Worm (Caenorhabditis elegans) whole organism, L4 larva: ENCODE data around the gene lpr-7.
A peak's percentile ranks its signal among the peaks of the same experiment; 100 is the strongest.

Experiments
- F49E8.2 ChIP-seq: sonication (generic microtip); optimal IDR thresholded peaks from 2 replicates; lab custom pipeline; 2016; ENCODE audit warnings: missing compliant biosample characterization, mild to moderate bottlenecking, missing genetic modification characterization, borderline replicate concordance
- dmd-6 ChIP-seq: fragments of 200-800 bp; sonication (Bioruptor generic); IDR thresholded peaks from 2 replicates; pipeline ENCODE4 v1.3.6; 2022; ENCODE audit warnings: missing genetic modification reagents, missing genetic modification characterization, missing compliant biosample characterization
- fos-1 ChIP-seq: fragments of 150-350 bp; optimal IDR thresholded peaks from 2 replicates; lab custom pipeline; 2014; ENCODE audit warnings: missing biosample characterization, missing genetic modification characterization
- hlh-11 ChIP-seq: fragments of 200-800 bp; sonication (Bioruptor generic); optimal IDR thresholded peaks from 2 replicates; lab custom pipeline; 2018; ENCODE audit warnings: mild to moderate bottlenecking, missing genetic modification characterization, missing compliant biosample characterization
- lin-1 ChIP-seq: fragments of 200-800 bp; sonication (Bioruptor generic); IDR thresholded peaks from 2 replicates; pipeline ENCODE4 v1.3.6; 2022; ENCODE audit warnings: missing genetic modification reagents, missing genetic modification characterization, missing compliant biosample characterization
- mep-1 ChIP-seq: fragments of 150-350 bp; sonication (generic microtip); optimal IDR thresholded peaks from 3 replicates; lab custom pipeline; 2014; ENCODE audit warnings: missing biosample characterization, missing genetic modification characterization
- mxl-2 ChIP-seq: fragments of 200-800 bp; sonication (Bioruptor generic); conservative IDR thresholded peaks from 2 replicates; pipeline ENCODE4 v1.3.6; 2022; ENCODE audit warnings: missing genetic modification reagents, missing genetic modification characterization, missing compliant biosample characterization
- nhr-6 ChIP-seq: fragments of 150-350 bp; optimal IDR thresholded peaks from 2 replicates; lab custom pipeline; 2014; ENCODE audit warnings: missing biosample characterization, missing genetic modification characterization
- nhr-77 ChIP-seq: fragments of 150-350 bp; optimal IDR thresholded peaks from 2 replicates; lab custom pipeline; 2014; ENCODE audit warnings: missing biosample characterization, missing genetic modification characterization
- pha-4 ChIP-seq, 2 experiments: fragments of 150-350 bp in 1 of 2; fragments of 200-800 bp in 1 of 2; sonication (Bioruptor generic) in 1 of 2; IDR thresholded peaks in 1 of 2; optimal IDR thresholded peaks in 1 of 2; 2 replicates each; pipeline versions ENCODE4 v1.3.6 to Lab custom; 2014 to 2022; ENCODE audit warnings: missing genetic modification characterization in 2 of 2, missing genetic modification reagents in 2 of 2, missing biosample characterization in 1 of 2, missing compliant biosample characterization in 1 of 2
- snpc-4 ChIP-seq: fragments of 150-350 bp; optimal IDR thresholded peaks from 2 replicates; lab custom pipeline; 2014; ENCODE audit warnings: missing biosample characterization, missing genetic modification characterization
- unc-62 ChIP-seq, 3 experiments: fragments of 150-350 bp in 1 of 3; sonication (generic microtip); optimal IDR thresholded peaks in 2 of 3; peaks in 1 of 3; 1 replicate in 1 of 3; 2 replicates in 2 of 3; lab custom pipeline; 2014 to 2017; ENCODE audit warnings: missing biosample characterization in 3 of 3, missing genetic modification characterization in 3 of 3, missing genetic modification reagents in 3 of 3, missing genotype in 1 of 3

DNA sequence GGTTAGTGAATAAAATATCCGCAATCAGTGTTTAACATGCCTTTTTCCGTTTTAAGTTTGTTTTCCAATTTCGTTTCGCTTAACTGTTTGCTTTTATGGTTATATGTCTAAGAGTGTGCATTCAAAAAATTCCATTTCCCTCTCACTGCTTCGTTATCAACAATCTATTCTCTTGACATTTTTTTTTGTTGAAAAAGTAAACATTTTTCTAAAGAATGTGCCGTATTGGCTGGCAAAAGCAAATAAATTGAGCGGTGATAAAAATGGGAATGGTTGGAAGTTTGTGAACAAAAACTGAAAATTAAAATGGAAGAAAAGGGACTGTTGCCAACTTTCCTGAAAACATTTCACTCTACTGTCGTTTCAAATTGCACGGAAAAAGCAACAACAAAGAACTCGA lies 4.4 kb upstream of the lpr-7 start:
- no peak for TF ChIP-seq snpc-4 (tag; lab: Kevin White, UChicago)
- no peak for TF ChIP-seq mxl-2 (GFP tag; lab: Robert Waterston, UW)
- no peak for TF ChIP-seq lin-1 (GFP tag; lab: Robert Waterston, UW)
- TF ChIP-seq pha-4 (GFP tag; IDR thresholded peaks at IDR 0.05; lab: Robert Waterston, UW) = no peak
- no peak for TF ChIP-seq pha-4 (tag; optimal IDR thresholded peaks at IDR 0.05; lab: Kevin White, UChicago)
- no peak for TF ChIP-seq F49E8.2 (tag; lab: Kevin White, UChicago)
- no peak for TF ChIP-seq fos-1
- peak; percentile 35 for TF ChIP-seq hlh-11
- TF ChIP-seq nhr-77 (tag; lab: Kevin White, UChicago) = peak; percentile 6
- TF ChIP-seq mep-1 = peak; percentile 36
- no peak for TF ChIP-seq unc-62 (GFP tag; optimal IDR thresholded peaks at IDR 0.05 in 1 of 2; lab: Kevin White, UChicago)
- no peak for TF ChIP-seq unc-62 (tag; optimal IDR thresholded peaks at IDR 0.05; lab: Kevin White, UChicago)
- TF ChIP-seq nhr-6 = no peak
- peak; percentile 43; the same call in 1 of the 2 replicates for TF ChIP-seq dmd-6 (GFP tag; lab: Robert Waterston, UW)
